Worm (Caenorhabditis elegans): Measurements from ENCODE around the gene F07G6.8.

- TF ChIP-seq tbx-11 (GFP tag; IDR thresholded peaks at IDR 0.05) (no peak), hmg-4 (GFP tag; optimal IDR thresholded peaks at IDR 0.05) (no peak), ama-1 (optimal IDR thresholded peaks at IDR 0.05) (no peak), hnd-1 (tag; optimal IDR thresholded peaks at IDR 0.05) (no peak), B0310.2 (tag; optimal IDR thresholded peaks at IDR 0.05) (no peak), scrt-1 (GFP tag; IDR thresholded peaks at IDR 0.05) (no peak), hmbx-1 (tag; optimal IDR thresholded peaks at IDR 0.05) (no peak), flt-1 (GFP tag; IDR thresholded peaks at IDR 0.05) (no peak), sea-1 (GFP tag; conservative IDR thresholded peaks at IDR 0.05) (no peak), aly-1 (tag; optimal IDR thresholded peaks at IDR 0.05) (no peak), ceh-13 (GFP tag; optimal IDR thresholded peaks at IDR 0.05) (no peak), tra-4 (tag; optimal IDR thresholded peaks at IDR 0.05) (no peak), ets-7 (tag; optimal IDR thresholded peaks at IDR 0.05) (no peak)
These were observed 49.4 kb upstream of the F07G6.8 start for ce11 chrX:1769636-1770035.

All from whole organism, early embryonic.